Fruit fly (Drosophila melanogaster): ENCODE data around the gene Vha26.

Vha26 gene

DNA sequence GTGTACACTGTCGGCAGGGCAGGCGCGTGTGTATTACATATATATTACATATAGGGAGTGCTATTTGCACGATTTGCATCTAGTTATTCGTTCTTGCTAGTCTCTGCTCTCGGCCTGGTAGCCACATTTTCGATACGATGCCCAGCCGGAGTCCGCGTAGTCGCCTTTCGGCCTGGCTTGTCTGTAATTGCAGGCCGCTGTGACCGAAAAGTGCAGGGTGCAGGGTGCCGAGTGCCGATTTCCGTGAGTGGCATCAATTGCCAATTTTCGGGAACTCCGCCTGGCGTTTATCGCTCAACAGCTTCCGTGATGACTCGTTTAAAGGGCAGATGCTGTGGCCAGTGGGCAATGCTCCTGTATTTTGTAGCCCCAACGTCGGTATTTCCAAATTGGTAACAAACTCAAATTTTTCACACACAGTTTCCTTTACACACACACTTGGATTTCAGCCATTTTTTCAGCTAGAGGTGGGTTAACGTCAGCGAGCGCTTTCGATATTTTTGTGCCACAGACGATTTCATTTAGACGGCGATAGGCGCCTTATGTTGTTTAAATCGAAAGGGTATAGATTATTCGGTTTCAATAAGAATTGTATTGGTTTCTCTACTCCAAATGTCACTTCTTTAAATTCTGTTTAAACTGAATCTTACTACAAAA is 3.6 kb upstream of the Vha26 start, which contains the start of gene CG2926 (continued):
- TF ChIP-seq dpn (GFP tag; optimal IDR thresholded peaks at IDR 0.05) (peak in 1 of 2 experiments; percentile 25), danr (GFP tag; IDR thresholded peaks at IDR 0.05) (no peak), CG2712 (tag; optimal IDR thresholded peaks at IDR 0.05) (no peak), CG12104 (GFP tag; optimal IDR thresholded peaks at IDR 0.05) (no peak), ham (GFP tag; IDR thresholded peaks at IDR 0.05) (no peak), p53 (GFP tag; optimal IDR thresholded peaks at IDR 0.05) (no peak), disco-r (GFP tag; optimal IDR thresholded peaks at IDR 0.05) (no peak), E2f2 (GFP tag; IDR thresholded peaks at IDR 0.05) (peak; percentile 72), CG9817 (tag; optimal IDR thresholded peaks at IDR 0.05) (no peak), ranshi (GFP tag; IDR thresholded peaks at IDR 0.05) (no peak), CG1792 (GFP tag; optimal IDR thresholded peaks at IDR 0.05) (no peak), vnd (GFP tag; IDR thresholded peaks at IDR 0.05; ENCODE audit: partially characterized antibody) (peak; percentile 81), pan (optimal IDR thresholded peaks at IDR 0.05) (no peak), pan (GFP tag; optimal IDR thresholded peaks at IDR 0.05 in 1 of 2, IDR thresholded peaks at IDR 0.05 in 1 of 2) (peak in 1 of 2 experiments; percentile 16), sima (GFP tag; optimal IDR thresholded peaks at IDR 0.05) (no peak), pita (GFP tag; optimal IDR thresholded peaks at IDR 0.05) (no peak), CG14667 (GFP tag; IDR thresholded peaks at IDR 0.05) (no peak), tin (GFP tag; optimal IDR thresholded peaks at IDR 0.05) (peak; percentile 29), run (tag; optimal IDR thresholded peaks at IDR 0.05) (no peak), Ets65A (GFP tag) (peak; percentile 93), CG43689 (GFP tag; IDR thresholded peaks at IDR 0.05) (no peak), bcd (GFP tag; optimal IDR thresholded peaks at IDR 0.05) (no peak), usp (GFP tag; optimal IDR thresholded peaks at IDR 0.05) (no peak), CG6254 (GFP tag; optimal IDR thresholded peaks at IDR 0.05) (peak; percentile 54), CG16813 (GFP tag; IDR thresholded peaks at IDR 0.05; ENCODE audit: partially characterized antibody) (peak; percentile 88), TFAM (GFP tag; optimal IDR thresholded peaks at IDR 0.05) (no peak), knrl (GFP tag; IDR thresholded peaks at IDR 0.05; ENCODE audit: partially characterized antibody) (peak; percentile 89), CG7839 (tag; optimal IDR thresholded peaks at IDR 0.05) (no peak), Fer3 (tag; optimal IDR thresholded peaks at IDR 0.05) (no peak), cato (GFP tag; optimal IDR thresholded peaks at IDR 0.05; ENCODE audit: borderline replicate concordance) (no peak), maf-S (GFP tag; optimal IDR thresholded peaks at IDR 0.05) (peak; percentile 20), org-1 (GFP tag; optimal IDR thresholded peaks at IDR 0.05) (no peak), Hr3 (GFP tag; optimal IDR thresholded peaks at IDR 0.05) (no peak), vvl (GFP tag; IDR thresholded peaks at IDR 0.05) (peak; percentile 51), Pdp1 (GFP tag; optimal IDR thresholded peaks at IDR 0.05) (peak in 1 of 2 experiments; percentile 26), CG11398 (GFP tag; optimal IDR thresholded peaks at IDR 0.05) (no peak), Ravus (GFP tag; IDR thresholded peaks at IDR 0.05) (no peak), CG17359 (tag; optimal IDR thresholded peaks at IDR 0.05) (no peak), CG11723 (GFP tag; optimal IDR thresholded peaks at IDR 0.05) (no peak), odd (GFP tag; optimal IDR thresholded peaks at IDR 0.05) (no peak), sqz (GFP tag; optimal IDR thresholded peaks at IDR 0.05) (no peak), ind (GFP tag; optimal IDR thresholded peaks at IDR 0.05) (no peak), unc-4 (GFP tag; IDR thresholded peaks at IDR 0.05; ENCODE audit: partially characterized antibody) (peak; percentile 84), CG16779 (GFP tag; IDR thresholded peaks at IDR 0.05) (no peak), CG11560 (tag; IDR thresholded peaks at IDR 0.05) (no peak), CG8281 (tag; optimal IDR thresholded peaks at IDR 0.05) (no peak), sim (GFP tag; IDR thresholded peaks at IDR 0.05) (no peak), bigmax (GFP tag; optimal IDR thresholded peaks at IDR 0.05) (no peak), CkIIα-i1 (GFP tag; IDR thresholded peaks at IDR 0.05) (no peak), Med (GFP tag) (peak; percentile 92), Hr51 (GFP tag; optimal IDR thresholded peaks at IDR 0.05) (no peak)

Measured in whole organism, embryonic.